Fruit fly (Drosophila melanogaster): ENCODE data around the gene mRpL49.

The mRpL49 gene

DNA sequence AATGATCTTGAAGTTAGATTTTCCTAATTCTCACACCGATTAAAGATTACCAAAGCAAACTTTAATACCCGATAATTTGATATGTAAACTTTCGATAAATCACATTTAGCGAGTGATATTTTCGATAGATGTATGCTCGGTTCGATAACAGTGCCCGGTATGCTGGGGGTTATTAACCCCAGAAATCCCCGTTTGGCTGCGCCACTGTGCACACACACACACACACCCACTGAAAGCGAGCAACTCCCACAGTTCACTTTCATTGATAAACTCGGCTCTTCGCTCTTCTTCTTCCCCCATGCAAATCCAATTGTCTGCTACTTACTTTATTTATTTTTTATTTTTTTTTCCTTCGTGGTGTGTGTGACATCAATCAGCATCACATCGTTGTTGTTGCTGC lies 10.5 kb upstream of the mRpL49 start:
- TF ChIP-seq pan (optimal IDR thresholded peaks at IDR 0.05) (no peak), CG8478 (optimal IDR thresholded peaks at IDR 0.05) (no peak), EcR (GFP tag; optimal IDR thresholded peaks at IDR 0.05) (no peak), usp (GFP tag; optimal IDR thresholded peaks at IDR 0.05) (no peak), Dll (optimal IDR thresholded peaks at IDR 0.05) (no peak), psq (optimal IDR thresholded peaks at IDR 0.05) (no peak)

DNA sequence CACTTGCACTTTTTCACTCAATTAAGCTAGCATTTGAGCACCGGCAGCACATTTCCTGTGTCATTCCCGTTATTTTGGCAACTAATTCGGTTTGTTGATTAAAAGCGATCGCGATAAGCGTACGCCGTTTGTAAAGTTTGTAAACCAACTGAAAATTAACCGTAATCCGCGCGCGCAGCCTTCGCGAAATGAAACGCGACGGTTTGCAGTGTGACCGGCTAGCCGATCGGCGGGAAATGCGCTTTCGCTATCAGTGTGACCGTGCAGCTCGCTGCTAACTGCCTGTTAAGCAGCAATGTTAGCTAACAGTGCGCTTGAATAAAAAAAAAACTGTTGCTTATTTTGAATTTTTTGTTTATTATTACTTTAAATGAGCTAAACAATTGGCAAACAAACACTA lies 9.8 kb upstream of the mRpL49 start, which contains the start of gene Pde9:
Gene Pde9 (minus strand): TSS at position 178 of the 400 bp plus-strand sequence.
- TF ChIP-seq usp (GFP tag; optimal IDR thresholded peaks at IDR 0.05) = no peak
- no peak for TF ChIP-seq EcR (GFP tag; optimal IDR thresholded peaks at IDR 0.05)
- TF ChIP-seq pan (optimal IDR thresholded peaks at IDR 0.05) = no peak

DNA sequence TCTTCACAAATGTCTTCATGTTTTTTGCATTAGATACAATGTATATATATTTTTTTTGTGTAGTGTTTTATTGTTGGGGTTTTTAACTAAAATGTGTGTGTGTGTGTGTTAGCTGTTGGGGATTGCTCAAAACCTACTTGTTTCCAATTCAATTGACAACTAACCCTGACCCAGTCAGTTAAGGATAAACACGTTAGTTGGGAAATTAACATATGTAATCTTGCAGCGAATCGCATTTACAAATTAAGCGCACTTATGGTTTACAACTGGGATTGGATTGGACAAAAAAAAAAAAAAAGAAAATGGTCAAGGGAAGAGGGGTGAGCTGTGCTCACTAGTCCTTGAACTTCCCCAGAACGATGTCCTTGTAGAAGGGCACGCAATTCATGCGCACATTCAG lies 8.3 kb upstream of the mRpL49 start, which contains the start of gene CG32650:
Gene CG32650 (minus strand): TSS at position 101 of the 400 bp plus-strand sequence.
- TF ChIP-seq CG8478 (optimal IDR thresholded peaks at IDR 0.05) = no peak
- no peak for TF ChIP-seq psq (optimal IDR thresholded peaks at IDR 0.05)
- TF ChIP-seq usp (GFP tag; optimal IDR thresholded peaks at IDR 0.05) = no peak
- TF ChIP-seq EcR (GFP tag; optimal IDR thresholded peaks at IDR 0.05) = no peak

DNA sequence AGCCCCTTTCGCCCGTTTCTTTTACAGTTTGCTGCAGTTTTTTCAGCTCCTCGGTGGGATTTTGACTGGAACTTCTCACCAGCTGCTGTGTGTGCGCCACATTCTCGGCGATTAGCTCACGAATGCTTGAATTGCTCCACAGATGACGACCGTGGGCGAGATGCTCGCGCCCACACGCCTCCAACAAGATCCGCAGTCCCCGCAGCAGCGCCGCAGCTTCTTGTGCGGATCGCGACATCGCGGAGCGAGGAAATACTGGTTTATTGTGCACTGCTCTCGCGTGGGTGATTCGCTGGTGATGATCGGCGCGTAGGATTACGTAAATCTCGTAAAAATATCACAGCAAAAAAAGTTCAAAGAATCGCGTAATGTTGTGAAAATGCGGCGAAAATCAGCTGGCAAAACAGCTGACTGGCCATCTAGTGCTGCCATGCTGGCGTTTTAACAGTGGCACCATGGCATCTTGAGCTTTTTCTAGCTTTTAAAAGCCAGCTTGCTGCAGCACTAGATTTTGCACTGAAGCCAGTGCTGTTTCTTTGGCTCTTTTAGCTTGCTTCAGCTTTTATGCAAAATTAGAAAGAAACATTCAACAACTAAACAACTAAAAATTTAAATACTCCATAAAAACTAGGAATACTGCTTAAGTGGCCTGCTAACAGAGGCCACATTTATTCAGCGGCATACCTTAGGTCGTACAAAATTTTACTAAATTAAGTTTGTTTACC lies 6.0 kb upstream of the mRpL49 start, which contains the start of gene Coq8:
Gene Coq8 (minus strand): TSS at position 397 of the 725 bp plus-strand sequence.
- TF ChIP-seq CG8478 (optimal IDR thresholded peaks at IDR 0.05) = no peak
- no peak for TF ChIP-seq EcR (GFP tag; optimal IDR thresholded peaks at IDR 0.05)
- TF ChIP-seq Dll (optimal IDR thresholded peaks at IDR 0.05) = no peak
- no peak for TF ChIP-seq usp (GFP tag; optimal IDR thresholded peaks at IDR 0.05)
- TF ChIP-seq psq (optimal IDR thresholded peaks at IDR 0.05) = no peak
- TF ChIP-seq pan (optimal IDR thresholded peaks at IDR 0.05) = no peak

DNA sequence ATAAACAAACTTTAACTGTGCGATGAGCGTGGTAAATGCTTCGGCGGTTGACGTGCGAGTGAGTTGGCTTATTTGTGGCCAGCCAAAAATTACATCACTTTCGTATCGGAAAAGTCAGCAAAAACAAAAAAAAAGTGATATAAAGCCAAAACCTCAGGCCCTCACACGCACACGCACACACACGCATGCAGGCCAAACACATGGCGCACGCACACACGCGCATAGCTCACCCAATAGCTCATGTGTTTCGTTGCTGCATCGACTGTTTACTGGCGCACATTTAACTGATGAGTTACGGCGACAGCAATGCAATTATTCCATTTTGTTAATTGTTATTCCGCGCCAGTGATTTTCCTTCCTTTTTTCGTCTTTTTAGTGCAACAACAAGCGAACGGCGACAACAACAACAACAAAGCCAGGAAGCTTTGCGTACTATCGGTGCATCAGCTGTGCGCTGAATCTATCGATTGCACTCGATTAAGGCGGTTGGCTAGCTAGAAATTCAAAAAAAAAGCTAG lies 3.7 kb upstream of the mRpL49 start, which contains the start of gene Flad1:
Gene Flad1 (minus strand): TSS at position 418 of the 518 bp plus-strand sequence.
- no peak for TF ChIP-seq EcR (GFP tag; optimal IDR thresholded peaks at IDR 0.05)
- TF ChIP-seq psq (optimal IDR thresholded peaks at IDR 0.05) = no peak
- TF ChIP-seq pan (optimal IDR thresholded peaks at IDR 0.05) = no peak
- no peak for TF ChIP-seq CG8478 (optimal IDR thresholded peaks at IDR 0.05)
- TF ChIP-seq Dll (optimal IDR thresholded peaks at IDR 0.05) = no peak
- no peak for TF ChIP-seq usp (GFP tag; optimal IDR thresholded peaks at IDR 0.05)

DNA sequence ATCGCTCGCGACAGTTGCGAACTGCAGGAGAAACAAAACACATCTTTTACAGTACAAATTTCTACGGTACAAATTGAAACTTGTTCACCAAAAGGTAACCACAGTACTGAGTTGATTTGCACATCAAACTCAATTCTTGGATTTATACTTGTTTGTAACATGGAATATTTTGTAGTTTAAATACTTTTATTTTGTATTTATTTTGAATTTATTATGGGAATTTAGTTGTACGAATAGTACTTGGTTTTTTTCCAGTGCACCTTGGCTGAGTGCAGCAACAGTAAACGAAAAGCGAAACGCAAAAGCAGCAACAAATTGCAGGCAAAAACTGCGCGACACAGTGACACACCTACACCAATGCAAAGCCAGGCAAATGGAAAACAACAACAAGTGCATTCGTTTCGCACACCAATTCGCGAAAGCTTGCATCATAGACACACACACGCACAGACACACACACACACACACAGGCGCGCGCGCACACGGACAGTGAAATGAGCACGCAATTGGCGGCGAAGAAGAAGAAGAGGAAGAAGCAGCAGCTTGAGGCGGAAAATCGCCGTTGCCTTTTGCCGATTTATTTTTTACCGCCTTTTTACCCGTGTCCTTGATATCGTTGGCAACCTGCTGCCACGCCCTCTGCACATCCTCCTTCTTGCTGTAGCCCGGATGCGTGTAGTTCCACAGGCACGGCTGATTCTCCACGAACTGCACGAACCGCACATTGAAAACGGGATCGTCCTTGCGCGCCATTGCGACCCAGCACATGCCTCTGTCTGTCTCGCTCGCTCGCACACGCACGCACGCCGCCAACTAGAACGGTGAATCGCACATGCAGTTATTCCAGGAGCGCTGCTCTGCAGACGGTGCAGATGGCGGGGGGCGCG lies 1.6 kb upstream of the mRpL49 start:
- TF ChIP-seq Dll (optimal IDR thresholded peaks at IDR 0.05) = peak; percentile 44
- TF ChIP-seq usp (GFP tag; optimal IDR thresholded peaks at IDR 0.05) = no peak

DNA sequence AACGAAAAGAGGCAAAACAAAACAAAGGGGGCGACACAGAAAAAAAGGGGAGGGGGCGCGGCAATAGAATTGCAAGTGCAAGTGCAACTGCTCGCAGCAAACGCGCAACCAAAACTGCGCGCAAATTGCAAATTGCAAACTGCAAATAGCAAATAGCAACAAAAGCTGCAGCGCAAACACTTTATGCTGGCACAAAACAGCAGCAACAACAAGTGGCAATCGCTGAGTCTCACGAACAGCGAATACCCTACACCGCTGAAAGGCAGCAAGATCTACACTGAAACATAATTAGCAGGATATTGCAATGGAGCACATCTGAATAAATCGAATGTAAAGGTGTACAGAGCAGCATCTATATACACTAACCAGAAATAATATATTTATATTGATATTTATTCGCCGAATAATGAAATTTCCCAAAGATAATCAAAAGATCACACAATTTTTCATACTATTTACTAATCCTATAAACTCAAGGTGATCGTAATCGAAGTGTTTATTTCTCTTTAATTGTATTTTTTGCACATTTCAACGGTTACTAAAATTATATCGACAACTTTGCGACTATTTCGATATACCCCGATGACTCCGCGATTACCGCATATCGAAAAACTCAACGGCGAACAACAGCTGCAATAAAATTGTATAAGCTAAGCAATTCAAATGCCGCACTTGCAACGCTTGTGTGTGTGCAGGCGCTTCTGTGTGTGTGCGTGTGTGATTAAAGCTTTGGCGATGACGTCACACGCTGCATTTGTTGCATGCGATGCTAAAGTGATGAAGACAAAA lies 810 bp upstream of the mRpL49 start, which contains the start of gene CG4404:
Gene CG4404 (minus strand): TSS at position 118 of the 789 bp plus-strand sequence.
- no peak for TF ChIP-seq Dll (optimal IDR thresholded peaks at IDR 0.05)
- TF ChIP-seq EcR (GFP tag; optimal IDR thresholded peaks at IDR 0.05) = no peak

DNA sequence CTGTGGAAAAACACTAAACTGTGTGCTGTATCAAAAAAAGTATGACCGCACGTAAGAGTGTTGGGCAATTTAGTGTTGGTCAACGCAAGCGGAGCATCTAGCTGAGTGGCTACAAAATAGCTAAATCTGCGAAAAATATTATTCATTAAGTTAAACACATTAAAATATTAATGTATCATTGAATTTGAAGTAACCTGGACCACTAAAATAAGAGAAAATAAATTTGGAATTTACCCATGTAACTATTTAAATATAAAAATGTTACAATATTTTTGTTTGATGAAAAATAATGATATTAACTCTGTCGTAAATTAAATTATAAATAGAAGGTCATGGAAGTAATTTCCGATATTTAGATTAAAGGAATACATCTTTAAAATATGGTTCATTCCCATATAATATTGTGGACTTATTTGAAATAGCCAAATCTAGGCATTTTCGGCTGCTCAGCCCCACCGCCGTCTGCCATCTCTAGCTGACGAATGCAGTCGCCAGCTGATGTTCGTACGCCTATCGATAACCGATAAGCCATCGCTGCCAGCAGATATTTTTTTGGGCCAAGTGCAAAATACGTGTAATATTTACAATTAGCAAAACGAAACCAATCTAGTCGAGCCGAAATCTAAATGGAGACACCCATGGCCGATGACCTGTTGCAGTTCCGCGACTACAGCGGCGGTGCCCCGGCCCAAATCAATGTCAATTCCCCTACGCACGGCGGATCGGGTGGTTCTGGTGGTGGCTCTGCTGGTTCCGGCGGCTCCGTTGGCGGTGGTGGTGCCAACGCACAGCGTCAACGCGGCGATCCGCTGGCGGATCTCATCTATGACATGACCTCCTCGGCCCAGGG lies 2.9 kb downstream of the mRpL49 start, which contains the start of the genes Brms1 and CG4645:
Gene Brms1 (minus strand): TSS at position 46 of the 850 bp plus-strand sequence.
Gene CG4645 (plus strand): TSS at position 377 of the 850 bp plus-strand sequence.
- no peak for TF ChIP-seq usp (GFP tag; optimal IDR thresholded peaks at IDR 0.05)
- TF ChIP-seq pan (optimal IDR thresholded peaks at IDR 0.05) = no peak
- TF ChIP-seq psq (optimal IDR thresholded peaks at IDR 0.05) = no peak
- no peak for TF ChIP-seq CG8478 (optimal IDR thresholded peaks at IDR 0.05)
- no peak for TF ChIP-seq EcR (GFP tag; optimal IDR thresholded peaks at IDR 0.05)
- no peak for TF ChIP-seq Dll (optimal IDR thresholded peaks at IDR 0.05)

DNA sequence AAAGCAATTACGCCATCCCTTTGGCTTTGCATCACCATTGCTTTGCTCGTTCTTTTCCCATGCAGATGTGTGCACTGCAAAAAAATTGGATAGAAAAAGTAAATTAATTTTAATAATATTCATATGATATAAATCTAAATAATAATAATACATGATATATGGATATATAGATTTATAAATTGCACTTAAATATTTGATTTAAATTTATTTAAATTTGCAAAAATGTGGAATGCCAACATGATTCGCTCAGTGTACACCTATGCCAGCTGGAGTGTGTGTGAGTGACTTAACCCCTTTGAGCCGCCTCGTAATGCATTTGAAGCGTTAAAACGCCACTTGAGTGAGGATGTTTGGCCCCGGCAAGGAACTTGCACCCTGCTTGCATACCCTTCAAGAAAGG lies 6.8 kb downstream of the mRpL49 start:
- TF ChIP-seq CG8478 (optimal IDR thresholded peaks at IDR 0.05) (no peak), EcR (GFP tag; optimal IDR thresholded peaks at IDR 0.05) (no peak), pan (optimal IDR thresholded peaks at IDR 0.05) (no peak), usp (GFP tag; optimal IDR thresholded peaks at IDR 0.05) (no peak), Dll (optimal IDR thresholded peaks at IDR 0.05) (no peak), psq (optimal IDR thresholded peaks at IDR 0.05) (no peak)

DNA sequence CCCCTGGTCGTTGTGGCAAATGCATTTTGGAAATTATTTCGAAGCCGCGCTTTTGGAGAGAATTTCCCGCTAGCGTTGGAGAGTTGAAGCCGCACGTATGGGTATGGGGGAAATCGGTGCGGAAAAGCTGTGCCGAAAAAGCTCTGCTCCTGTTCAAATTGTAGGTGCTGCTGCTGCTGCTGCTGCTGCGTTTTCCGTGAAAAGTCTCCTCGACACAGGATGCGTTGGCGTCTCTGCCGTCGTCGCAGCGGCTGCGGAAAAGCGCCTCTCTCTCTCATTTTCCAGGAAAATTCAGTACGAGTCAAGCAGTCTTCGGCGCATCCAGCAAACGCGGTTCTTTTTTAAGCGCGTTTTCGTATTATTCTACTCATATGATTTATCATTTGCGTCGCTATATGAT lies 10.3 kb downstream of the mRpL49 start, which contains the start of gene fne:
Gene fne (plus strand): TSS at position 301 of the 400 bp plus-strand sequence.
- TF ChIP-seq CG8478 (optimal IDR thresholded peaks at IDR 0.05) (no peak), EcR (GFP tag; optimal IDR thresholded peaks at IDR 0.05) (no peak), Dll (optimal IDR thresholded peaks at IDR 0.05) (no peak), usp (GFP tag; optimal IDR thresholded peaks at IDR 0.05) (no peak), pan (optimal IDR thresholded peaks at IDR 0.05) (no peak), psq (optimal IDR thresholded peaks at IDR 0.05) (no peak)
